Worm (Caenorhabditis elegans): ENCODE measurements around the gene Y56A3A.30.

The Y56A3A.30 gene

DNA sequence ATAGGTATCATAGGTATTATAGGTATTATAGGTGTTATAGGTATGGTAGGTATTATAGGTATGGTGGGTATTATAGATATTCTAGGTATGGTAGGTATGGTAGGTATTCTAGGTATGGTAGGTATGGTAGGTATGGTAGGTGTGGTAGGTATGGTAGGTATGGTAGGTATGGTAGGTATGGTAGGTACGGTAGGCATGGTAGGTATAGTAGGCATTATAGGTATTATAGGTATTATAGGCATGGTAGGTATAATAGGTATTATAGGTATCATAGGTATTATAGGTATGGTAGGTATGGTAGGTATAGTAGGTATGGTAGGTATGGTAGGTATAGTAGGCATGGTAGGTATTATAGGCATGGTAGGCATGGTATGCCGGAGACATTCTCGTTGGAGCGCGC lies 46.9 kb downstream of the Y56A3A.30 start:
- TF ChIP-seq elt-2 (tag; optimal IDR thresholded peaks at IDR 0.05) (no peak), T23F11.4 (GFP tag; optimal IDR thresholded peaks at IDR 0.05) (no peak), C38D4.7 (GFP tag; optimal IDR thresholded peaks at IDR 0.05) (no peak), hlh-8 (tag; optimal IDR thresholded peaks at IDR 0.05) (no peak), C08G9.2 (tag; optimal IDR thresholded peaks at IDR 0.05) (no peak), ceh-22 (tag; optimal IDR thresholded peaks at IDR 0.05) (no peak), syd-9 (tag; optimal IDR thresholded peaks at IDR 0.05) (no peak), ttx-3 (tag; optimal IDR thresholded peaks at IDR 0.05) (no peak), pat-9 (tag; optimal IDR thresholded peaks at IDR 0.05) (no peak), nhr-232 (tag; optimal IDR thresholded peaks at IDR 0.05) (no peak), ets-4 (tag; optimal IDR thresholded peaks at IDR 0.05) (no peak), ceh-2 (tag; optimal IDR thresholded peaks at IDR 0.05) (no peak), unc-3 (GFP tag; conservative IDR thresholded peaks at IDR 0.05) (no peak), unc-3 (tag; optimal IDR thresholded peaks at IDR 0.05) (no peak), mec-3 (tag; optimal IDR thresholded peaks at IDR 0.05; ENCODE audit: borderline replicate concordance) (no peak), fkh-10 (GFP tag; optimal IDR thresholded peaks at IDR 0.05) (no peak), sox-4 (tag; optimal IDR thresholded peaks at IDR 0.05) (no peak), ceh-48 (tag; optimal IDR thresholded peaks at IDR 0.05) (no peak), gmeb-2 (tag; optimal IDR thresholded peaks at IDR 0.05) (no peak)

DNA sequence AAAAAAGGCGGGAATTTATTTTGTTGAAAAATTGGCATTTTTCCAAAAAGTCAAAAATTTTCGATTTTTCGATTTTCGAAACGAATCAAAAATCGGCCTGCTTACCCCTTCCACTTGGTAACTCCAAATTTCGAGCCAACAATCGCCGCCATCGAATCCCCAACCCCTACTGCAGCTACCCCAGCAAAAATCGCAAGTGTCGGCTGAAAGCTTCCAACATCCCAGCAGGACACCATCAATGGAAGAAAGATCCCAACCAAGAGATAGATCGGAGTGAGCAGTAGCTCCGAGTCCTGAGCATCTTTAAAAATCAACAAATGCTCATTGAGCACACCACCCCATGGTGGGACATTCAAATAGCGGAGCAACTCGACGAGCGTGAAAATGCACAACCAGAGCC lies 48.0 kb downstream of the Y56A3A.30 start:
- TF ChIP-seq hlh-30 (tag; optimal IDR thresholded peaks at IDR 0.05; ENCODE audit: insufficient read depth) (no peak), lin-11 (tag; optimal IDR thresholded peaks at IDR 0.05) (no peak)

All from whole organism, late embryonic.